Fruit fly (Drosophila melanogaster): ENCODE data around the gene CG42752.

CG42752 gene

DNA sequence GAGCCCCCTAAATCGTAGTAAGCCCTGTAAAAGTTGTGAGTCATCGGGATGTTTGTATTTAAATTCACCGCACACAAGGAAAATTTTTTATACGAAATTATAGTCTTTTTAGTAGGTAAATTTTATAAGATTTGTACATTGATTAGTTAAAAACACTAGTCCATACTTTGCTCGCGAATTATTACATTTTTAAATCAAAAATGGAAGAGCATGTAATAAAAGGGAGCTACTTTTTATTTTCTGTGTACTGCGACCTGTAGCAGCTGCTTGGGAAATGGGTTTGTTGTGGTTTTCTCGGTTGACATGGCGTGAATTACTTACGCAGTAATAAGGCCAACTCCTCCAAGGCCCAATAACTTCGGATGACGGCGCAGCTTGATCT is 45.2 kb downstream of the CG42752 start (continued):
- TF ChIP-seq repo (GFP tag; optimal IDR thresholded peaks at IDR 0.05), result no peak
- peak; percentile 66 for TF ChIP-seq Sox102F (GFP tag; optimal IDR thresholded peaks at IDR 0.05)
- no peak for TF ChIP-seq Fer3 (tag; optimal IDR thresholded peaks at IDR 0.05)
- TF ChIP-seq CG14965 (GFP tag; optimal IDR thresholded peaks at IDR 0.05; ENCODE audit: borderline replicate concordance), result no peak
- TF ChIP-seq CG11093 (GFP tag; IDR thresholded peaks at IDR 0.05), result no peak
- TF ChIP-seq Jarid2 (GFP tag; optimal IDR thresholded peaks at IDR 0.05), result no peak
- no peak for TF ChIP-seq CG15479 (GFP tag; optimal IDR thresholded peaks at IDR 0.05)
- no peak for TF ChIP-seq Atf-2 (GFP tag; optimal IDR thresholded peaks at IDR 0.05)
- TF ChIP-seq eyg (GFP tag; optimal IDR thresholded peaks at IDR 0.05), result no peak
- TF ChIP-seq sisA (GFP tag; IDR thresholded peaks at IDR 0.05), result peak; percentile 36; the same call in 1 of the 2 replicates
- TF ChIP-seq peb (GFP tag; IDR thresholded peaks at IDR 0.05), result no peak
- TF ChIP-seq Nf-YB (GFP tag; optimal IDR thresholded peaks at IDR 0.05), result no peak
- peak; percentile 30; the same call in 1 of the 2 replicates for TF ChIP-seq ssp (GFP tag; IDR thresholded peaks at IDR 0.05)
- no peak for TF ChIP-seq dm (GFP tag; optimal IDR thresholded peaks at IDR 0.05)
- no peak for TF ChIP-seq CG8290 (GFP tag; optimal IDR thresholded peaks at IDR 0.05)
- TF ChIP-seq CG8290 (tag; optimal IDR thresholded peaks at IDR 0.05), result no peak
- TF ChIP-seq Oaz (GFP tag; IDR thresholded peaks at IDR 0.05), result peak; percentile 49; the same call in 1 of the 2 replicates
- TF ChIP-seq Max (GFP tag; optimal IDR thresholded peaks at IDR 0.05), result no peak
- peak; percentile 50 for TF ChIP-seq CG6689 (GFP tag; IDR thresholded peaks at IDR 0.05)
- no peak for TF ChIP-seq gfzf (GFP tag; optimal IDR thresholded peaks at IDR 0.05)
- 0 out of 3 replicates have a peak, but pooled peaks have one; percentile 22 for TF ChIP-seq B-H1 (GFP tag; IDR thresholded peaks at IDR 0.05)
- TF ChIP-seq HHEX (GFP tag; optimal IDR thresholded peaks at IDR 0.05), result no peak
- no peak for TF ChIP-seq Scr (GFP tag; IDR thresholded peaks at IDR 0.05; ENCODE audit: partially characterized antibody)
- TF ChIP-seq CG11398 (GFP tag; optimal IDR thresholded peaks at IDR 0.05), result no peak
- no peak for TF ChIP-seq pnt (GFP tag; optimal IDR thresholded peaks at IDR 0.05)
- no peak for TF ChIP-seq CTCF (GFP tag; optimal IDR thresholded peaks at IDR 0.05)
- no peak for TF ChIP-seq ham (GFP tag; IDR thresholded peaks at IDR 0.05)
- peak; percentile 63; the same call in 2 of the 3 replicates for TF ChIP-seq dysf (GFP tag; IDR thresholded peaks at IDR 0.05)
- no peak for TF ChIP-seq tup (GFP tag; optimal IDR thresholded peaks at IDR 0.05)
- no peak for TF ChIP-seq tna (GFP tag; IDR thresholded peaks at IDR 0.05; ENCODE audit: partially characterized antibody)
- TF ChIP-seq Myb (GFP tag; optimal IDR thresholded peaks at IDR 0.05), result no peak
- TF ChIP-seq vvl (GFP tag; IDR thresholded peaks at IDR 0.05), result peak; percentile 33; the same call in 1 of the 2 replicates
- no peak for TF ChIP-seq yki (optimal IDR thresholded peaks at IDR 0.05)
- TF ChIP-seq CG7786 (GFP tag; optimal IDR thresholded peaks at IDR 0.05), result no peak
- no peak for TF ChIP-seq CG3726 (GFP tag; IDR thresholded peaks at IDR 0.05)
- TF ChIP-seq CG1602 (GFP tag; optimal IDR thresholded peaks at IDR 0.05), result no peak
- TF ChIP-seq CG17912 (GFP tag; optimal IDR thresholded peaks at IDR 0.05), result no peak
- TF ChIP-seq kah (GFP tag; optimal IDR thresholded peaks at IDR 0.05), result no peak
- peak; percentile 19 for TF ChIP-seq lab (GFP tag; optimal IDR thresholded peaks at IDR 0.05)
- no peak for TF ChIP-seq kay (GFP tag; optimal IDR thresholded peaks at IDR 0.05)
- TF ChIP-seq hbn (GFP tag; IDR thresholded peaks at IDR 0.05; ENCODE audit: partially characterized antibody), result no peak
- TF ChIP-seq ash1 (GFP tag; optimal IDR thresholded peaks at IDR 0.05), result no peak
- no peak for TF ChIP-seq so (GFP tag; IDR thresholded peaks at IDR 0.05)
- TF ChIP-seq Awh (GFP tag; IDR thresholded peaks at IDR 0.05), result no peak
- TF ChIP-seq CG3065 (GFP tag; optimal IDR thresholded peaks at IDR 0.05), result no peak
- TF ChIP-seq schlank (tag; optimal IDR thresholded peaks at IDR 0.05), result no peak
- TF ChIP-seq sens-2 (GFP tag; IDR thresholded peaks at IDR 0.05), result peak; percentile 20; the same call in 1 of the 2 replicates
- no peak for TF ChIP-seq wdn (GFP tag; IDR thresholded peaks at IDR 0.05)
- peak; percentile 18; the same call in 1 of the 2 replicates for TF ChIP-seq Drgx (GFP tag; IDR thresholded peaks at IDR 0.05)
- TF ChIP-seq CG5953 (GFP tag; IDR thresholded peaks at IDR 0.05), result no peak
- no peak for TF ChIP-seq gce (GFP tag; IDR thresholded peaks at IDR 0.05)
- no peak for TF ChIP-seq CG1832 (GFP tag; optimal IDR thresholded peaks at IDR 0.05)
- TF ChIP-seq ase (GFP tag; IDR thresholded peaks at IDR 0.05), result no peak
- TF ChIP-seq crol (GFP tag; IDR thresholded peaks at IDR 0.05), result no peak

Data from whole organism, embryonic.